Worm (Caenorhabditis elegans): ENCODE data around the gene F23H11.4.

The F23H11.4 gene

ce11 chrIII:887874-888299 is 19.5 kb downstream of the F23H11.4 start (continued):
- TF ChIP-seq unc-62 (GFP tag; optimal IDR thresholded peaks at IDR 0.05) (no peak), alr-1 (tag; optimal IDR thresholded peaks at IDR 0.05) (no peak), skn-1 (tag; optimal IDR thresholded peaks at IDR 0.05) (no peak), ZK546.5 (tag; optimal IDR thresholded peaks at IDR 0.05) (no peak), crh-2 (tag; optimal IDR thresholded peaks at IDR 0.05) (peak; percentile 90), nhr-21 (tag; optimal IDR thresholded peaks at IDR 0.05) (peak; percentile 26), sem-4 (tag; optimal IDR thresholded peaks at IDR 0.05) (peak; percentile 68), nhr-6 (tag; optimal IDR thresholded peaks at IDR 0.05) (peak; percentile 53), ama-1 (optimal IDR thresholded peaks at IDR 0.05) (no peak), lin-11 (tag; optimal IDR thresholded peaks at IDR 0.05) (peak; percentile 73), ceh-82 (tag; optimal IDR thresholded peaks at IDR 0.05) (no peak), lsy-2 (tag; optimal IDR thresholded peaks at IDR 0.05) (peak; percentile 64 to 78)

- TF ChIP-seq blmp-1 (tag; optimal IDR thresholded peaks at IDR 0.05; ENCODE audit: insufficient read depth) (peak; percentile 67), C34F6.9 (tag; optimal IDR thresholded peaks at IDR 0.05) (no peak), crh-2 (tag; optimal IDR thresholded peaks at IDR 0.05) (peak; percentile 8), elt-3 (tag; optimal IDR thresholded peaks at IDR 0.05) (no peak), unc-55 (GFP tag; optimal IDR thresholded peaks at IDR 0.05) (no peak)
Observed at ce11 chrIII:886726-887125, 20.6 kb downstream of the F23H11.4 start, which contains the start of gene zer-1. TSS of gene zer-1 (minus strand) at chrIII:886793.

- no peak for TF ChIP-seq nhr-237 (tag; optimal IDR thresholded peaks at IDR 0.05)
- TF ChIP-seq lin-13 (GFP tag; optimal IDR thresholded peaks at IDR 0.05), result no peak
- no peak for TF ChIP-seq peb-1 (tag; optimal IDR thresholded peaks at IDR 0.05)
- no peak for TF ChIP-seq sem-4 (tag; optimal IDR thresholded peaks at IDR 0.05)
- TF ChIP-seq ztf-4 (tag; optimal IDR thresholded peaks at IDR 0.05), result no peak
- TF ChIP-seq ztf-11 (tag; optimal IDR thresholded peaks at IDR 0.05), result no peak
- no peak for TF ChIP-seq Y55F3AM.14 (GFP tag; optimal IDR thresholded peaks at IDR 0.05)
- TF ChIP-seq nhr-11 (tag; optimal IDR thresholded peaks at IDR 0.05), result no peak
- no peak for TF ChIP-seq elt-3 (tag; optimal IDR thresholded peaks at IDR 0.05)
- TF ChIP-seq nhr-12 (tag; optimal IDR thresholded peaks at IDR 0.05), result no peak
- no peak for TF ChIP-seq lsy-2 (tag; optimal IDR thresholded peaks at IDR 0.05)
- TF ChIP-seq mbf-1 (tag; optimal IDR thresholded peaks at IDR 0.05), result no peak
- no peak for TF ChIP-seq unc-39 (tag; optimal IDR thresholded peaks at IDR 0.05)
- no peak for TF ChIP-seq ZK546.5 (tag; optimal IDR thresholded peaks at IDR 0.05)
Observed at ce11 chrIII:883595-883994, 23.7 kb downstream of the F23H11.4 start.

ce11 chrIII:881460-881859 is 25.9 kb downstream of the F23H11.4 start:
- no peak for TF ChIP-seq nhr-21 (tag; optimal IDR thresholded peaks at IDR 0.05)
- no peak for TF ChIP-seq nhr-77 (tag; optimal IDR thresholded peaks at IDR 0.05)
- no peak for TF ChIP-seq mdl-1 (tag; optimal IDR thresholded peaks at IDR 0.05)
- no peak for TF ChIP-seq nhr-23 (tag; optimal IDR thresholded peaks at IDR 0.05)
- TF ChIP-seq nhr-11 (tag; optimal IDR thresholded peaks at IDR 0.05), result no peak
- TF ChIP-seq sma-3 (GFP tag; optimal IDR thresholded peaks at IDR 0.05), result no peak
- no peak for TF ChIP-seq skn-1 (tag; optimal IDR thresholded peaks at IDR 0.05)
- no peak for TF ChIP-seq ZK546.5 (tag; optimal IDR thresholded peaks at IDR 0.05)
- TF ChIP-seq snpc-4 (tag; optimal IDR thresholded peaks at IDR 0.05), result no peak
- TF ChIP-seq ztf-1 (GFP tag; conservative IDR thresholded peaks at IDR 0.05), result no peak
- TF ChIP-seq nhr-237 (tag; optimal IDR thresholded peaks at IDR 0.05), result no peak
- no peak for TF ChIP-seq peb-1 (tag; optimal IDR thresholded peaks at IDR 0.05)
- TF ChIP-seq lin-13 (GFP tag; optimal IDR thresholded peaks at IDR 0.05), result no peak
- TF ChIP-seq lin-11 (tag; optimal IDR thresholded peaks at IDR 0.05), result no peak
- TF ChIP-seq gmeb-1 (tag; optimal IDR thresholded peaks at IDR 0.05), result no peak
- no peak for TF ChIP-seq elt-3 (tag; optimal IDR thresholded peaks at IDR 0.05)
- no peak for TF ChIP-seq R02D3.7 (tag; optimal IDR thresholded peaks at IDR 0.05)

- no peak for TF ChIP-seq nhr-11 (tag; optimal IDR thresholded peaks at IDR 0.05)
- no peak for TF ChIP-seq F13H6.1 (tag; optimal IDR thresholded peaks at IDR 0.05)
- TF ChIP-seq dmd-4 (tag; optimal IDR thresholded peaks at IDR 0.05), result no peak
- no peak for TF ChIP-seq nhr-77 (tag; optimal IDR thresholded peaks at IDR 0.05)
- TF ChIP-seq zag-1 (tag; optimal IDR thresholded peaks at IDR 0.05), result no peak
- TF ChIP-seq mab-5 (tag; optimal IDR thresholded peaks at IDR 0.05), result no peak
- TF ChIP-seq alr-1 (tag; optimal IDR thresholded peaks at IDR 0.05), result no peak
- TF ChIP-seq peb-1 (tag; optimal IDR thresholded peaks at IDR 0.05), result no peak
- no peak for TF ChIP-seq ztf-4 (tag; optimal IDR thresholded peaks at IDR 0.05)
- no peak for TF ChIP-seq nhr-237 (tag; optimal IDR thresholded peaks at IDR 0.05)
- TF ChIP-seq elt-3 (tag; optimal IDR thresholded peaks at IDR 0.05), result no peak
- no peak for TF ChIP-seq ceh-16 (tag; optimal IDR thresholded peaks at IDR 0.05)
- no peak for TF ChIP-seq skn-1 (tag; optimal IDR thresholded peaks at IDR 0.05)
- no peak for TF ChIP-seq unc-55 (GFP tag; optimal IDR thresholded peaks at IDR 0.05)
- no peak for TF ChIP-seq lin-11 (tag; optimal IDR thresholded peaks at IDR 0.05)
- no peak for TF ChIP-seq Y55F3AM.14 (GFP tag; optimal IDR thresholded peaks at IDR 0.05)
- TF ChIP-seq ceh-82 (tag; optimal IDR thresholded peaks at IDR 0.05), result no peak
- TF ChIP-seq sma-3 (GFP tag; optimal IDR thresholded peaks at IDR 0.05), result no peak
Observed at ce11 chrIII:880840-881239, 26.5 kb downstream of the F23H11.4 start.

Data from whole organism, L2 larva.